Worm (Caenorhabditis elegans) whole organism, young adult: Measurements from ENCODE around the gene F27D9.7.

Experiments
- F37B4.10 ChIP-seq: fragments of 200-800 bp; sonication (Bioruptor generic); IDR thresholded peaks from 2 replicates; pipeline ENCODE4 v1.3.6; 2022; ENCODE audit warnings: missing genetic modification characterization, missing compliant biosample characterization
- Y56A3A.18 ChIP-seq: fragments of 200-800 bp; sonication (Bioruptor generic); IDR thresholded peaks from 2 replicates; pipeline ENCODE4 v1.3.6; 2022; ENCODE audit warnings: missing genetic modification reagents, missing genetic modification characterization, missing compliant biosample characterization
- ceh-100 ChIP-seq: fragments of 200-800 bp; sonication (Bioruptor generic); IDR thresholded peaks from 2 replicates; pipeline ENCODE4 v1.3.6; 2022; ENCODE audit warnings: missing genetic modification reagents, missing genetic modification characterization, missing compliant biosample characterization
- dpl-1 ChIP-seq: fragments of 150-350 bp; optimal IDR thresholded peaks from 2 replicates; lab custom pipeline; 2014; ENCODE audit warnings: missing biosample characterization, missing genetic modification reagents, missing genetic modification characterization
- fkh-3 ChIP-seq: sonication (generic microtip); optimal IDR thresholded peaks from 2 replicates; lab custom pipeline; 2016; ENCODE audit warnings: mild to moderate bottlenecking, missing genetic modification characterization, missing compliant biosample characterization
- him-1 ChIP-seq: sonication (generic microtip); optimal IDR thresholded peaks from 2 replicates; lab custom pipeline; 2016; ENCODE audit warnings: missing genotype, missing genetic modification reagents, missing genetic modification characterization, missing compliant biosample characterization
- madf-6 ChIP-seq: fragments of 200-800 bp; sonication (Bioruptor generic); IDR thresholded peaks from 2 replicates; pipeline ENCODE4 v1.3.6; 2022; ENCODE audit warnings: missing genetic modification reagents, missing genetic modification characterization, missing compliant biosample characterization
- nhr-27 ChIP-seq: fragments of 200-800 bp; sonication (Bioruptor generic); optimal IDR thresholded peaks from 2 replicates; lab custom pipeline; 2018; ENCODE audit warnings: mild to moderate bottlenecking, missing genetic modification characterization, moderate library complexity, missing compliant biosample characterization
- unc-62 ChIP-seq: fragments of 150-350 bp; optimal IDR thresholded peaks from 2 replicates; lab custom pipeline; 2014; ENCODE audit warnings: missing biosample characterization, missing genetic modification reagents, missing genetic modification characterization

- TF ChIP-seq F37B4.10 (GFP tag; lab: Robert Waterston, UW) (no peak), Y56A3A.18 (no peak), fkh-3 (tag; lab: Kevin White, UChicago) (no peak), nhr-27 (tag; lab: Kevin White, UChicago) (no peak), him-1 (tag; lab: Kevin White, UChicago) (no peak), ceh-100 (no peak), madf-6 (no peak), dpl-1 (GFP tag; lab: Kevin White, UChicago) (no peak), unc-62 (no peak)
Measured at ce11 chrX:7664419-7664818, 6.1 kb downstream of the F27D9.7 start.
